Worm (Caenorhabditis elegans) whole organism, young adult: ENCODE measurements around the gene egl-18.

ENCODE experiments used
- dpl-1 ChIP-seq: fragments of 150-350 bp; optimal IDR thresholded peaks from 2 replicates; lab custom pipeline; 2014; ENCODE audit warnings: missing biosample characterization, missing genetic modification reagents, missing genetic modification characterization
- lin-35 ChIP-seq, 3 experiments: fragments of 150-350 bp in 2 of 3; sonication (generic microtip) in 1 of 3; optimal IDR thresholded peaks; 2 replicates each; lab custom pipeline; 2014 to 2018; ENCODE audit warnings: missing biosample characterization in 3 of 3, missing genetic modification characterization in 3 of 3, missing genetic modification reagents in 3 of 3
- pha-4 ChIP-seq: fragments of 150-350 bp; sonication (generic microtip); optimal IDR thresholded peaks from 2 replicates; lab custom pipeline; 2014; ENCODE audit warnings: missing biosample characterization, missing genetic modification reagents, missing genetic modification characterization
- somi-1 ChIP-seq: fragments of 200-800 bp; sonication (Bioruptor generic); optimal IDR thresholded peaks from 2 replicates; lab custom pipeline; 2018; ENCODE audit warnings: mild to moderate bottlenecking, missing genetic modification characterization, missing compliant biosample characterization

ce11 chrIV:1896145-1896544 lies 6.0 kb upstream of the egl-18 start:
- TF ChIP-seq somi-1 (GFP tag; lab: Kevin White, UChicago) (no peak), pha-4 (tag; lab: Kevin White, UChicago) (no peak), lin-35 (GFP tag; optimal IDR thresholded peaks at IDR 0.05; lab: Kevin White, UChicago) (no peak), dpl-1 (no peak)
